Fruit fly (Drosophila melanogaster): ENCODE measurements around the gene toc.

The toc gene

DNA sequence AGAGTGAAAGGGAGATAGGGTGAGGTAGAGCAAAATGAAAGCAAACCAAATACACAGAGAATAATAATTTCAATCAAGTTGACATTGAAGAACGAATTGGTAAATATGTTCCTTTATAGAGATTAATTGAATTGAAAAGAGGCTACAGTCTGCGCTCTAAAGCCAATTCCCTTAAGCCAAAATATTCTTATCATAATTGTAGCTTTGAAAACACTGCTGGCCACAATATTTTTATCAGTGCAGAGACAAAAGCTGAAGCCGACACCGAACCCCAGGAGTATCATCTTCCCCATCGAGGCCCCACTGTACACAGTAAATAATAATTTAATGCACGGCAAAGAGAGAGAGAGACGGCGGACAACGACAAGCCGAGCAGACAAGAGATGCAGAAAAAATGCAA is 38.7 kb downstream of the toc start (continued):
- peak; percentile 1 for TF ChIP-seq CG15601 (tag; optimal IDR thresholded peaks at IDR 0.05)
- TF ChIP-seq CG17328 (GFP tag; IDR thresholded peaks at IDR 0.05) = peak; percentile 40; the same call in 1 of the 2 replicates
- no peak for TF ChIP-seq CG6654 (GFP tag; optimal IDR thresholded peaks at IDR 0.05)
- TF ChIP-seq Xrp1 (GFP tag; IDR thresholded peaks at IDR 0.05) = peak; percentile 65; the same call in 1 of the 2 replicates
- peak; percentile 28 for TF ChIP-seq Ssrp (tag; optimal IDR thresholded peaks at IDR 0.05)
- peak; percentile 53; the same call in 1 of the 2 replicates for TF ChIP-seq sens-2 (GFP tag; IDR thresholded peaks at IDR 0.05)
- peak; percentile 21 for TF ChIP-seq Oli (tag; optimal IDR thresholded peaks at IDR 0.05)
- TF ChIP-seq HLH3B (GFP tag; IDR thresholded peaks at IDR 0.05) = peak; percentile 42; the same call in 1 of the 2 replicates
- TF ChIP-seq aop (GFP tag; IDR thresholded peaks at IDR 0.05) = no peak
- TF ChIP-seq CG14441 (GFP tag; IDR thresholded peaks at IDR 0.05) = peak; percentile 50
- TF ChIP-seq bcd (GFP tag; optimal IDR thresholded peaks at IDR 0.05) = no peak
- peak; percentile 55 for TF ChIP-seq grau (tag; optimal IDR thresholded peaks at IDR 0.05)
- peak; percentile 33 for TF ChIP-seq CG17359 (tag; optimal IDR thresholded peaks at IDR 0.05)
- peak; percentile 44 for TF ChIP-seq CG4424 (GFP tag; optimal IDR thresholded peaks at IDR 0.05)
- peak; percentile 11 for TF ChIP-seq gem (tag; optimal IDR thresholded peaks at IDR 0.05)
- no peak for TF ChIP-seq abd-A (tag; optimal IDR thresholded peaks at IDR 0.05)
- peak; percentile 35 for TF ChIP-seq CG17829 (tag; optimal IDR thresholded peaks at IDR 0.05)
- no peak for TF ChIP-seq CG11560 (tag; IDR thresholded peaks at IDR 0.05)
- peak; percentile 89 for TF ChIP-seq Med (GFP tag)
- no peak for TF ChIP-seq Spps (tag; optimal IDR thresholded peaks at IDR 0.05)
- TF ChIP-seq Atf6 (GFP tag; IDR thresholded peaks at IDR 0.05) = no peak
- no peak for TF ChIP-seq CG18476 (GFP tag; optimal IDR thresholded peaks at IDR 0.05)
- peak; percentile 42; the same call in 1 of the 2 replicates for TF ChIP-seq CG31441 (GFP tag; IDR thresholded peaks at IDR 0.05)
- no peak for TF ChIP-seq CG11696 (GFP tag; IDR thresholded peaks at IDR 0.05)
- TF ChIP-seq lola (GFP tag; optimal IDR thresholded peaks at IDR 0.05) = peak in 1 of 3 experiments; percentile 1
- 0 out of 3 replicates have a peak, but pooled peaks have one; percentile 36 for TF ChIP-seq CG17361 (GFP tag; IDR thresholded peaks at IDR 0.05)
- no peak for TF ChIP-seq TFAM (GFP tag; optimal IDR thresholded peaks at IDR 0.05)
- peak; percentile 41; the same call in 2 of the 3 replicates for TF ChIP-seq ci (GFP tag; IDR thresholded peaks at IDR 0.05)
- TF ChIP-seq nmo (GFP tag; optimal IDR thresholded peaks at IDR 0.05) = peak; percentile 49
- TF ChIP-seq CG9932 (GFP tag; IDR thresholded peaks at IDR 0.05) = peak; percentile 22; the same call in 1 of the 2 replicates
- TF ChIP-seq gce (GFP tag; IDR thresholded peaks at IDR 0.05) = 0 out of 3 replicates have a peak, but pooled peaks have one; percentile 24
- TF ChIP-seq H15 (GFP tag; IDR thresholded peaks at IDR 0.05) = 0 out of 3 replicates have a peak, but pooled peaks have one; percentile 40
- peak in 1 of 2 experiments; percentile 3 for TF ChIP-seq Pdp1 (GFP tag; optimal IDR thresholded peaks at IDR 0.05)
- TF ChIP-seq wdn (GFP tag; IDR thresholded peaks at IDR 0.05) = no peak
- peak; percentile 93 for TF ChIP-seq Ets65A (GFP tag)
- peak; percentile 13 for TF ChIP-seq lab (GFP tag; optimal IDR thresholded peaks at IDR 0.05)
- no peak for TF ChIP-seq amos (GFP tag; IDR thresholded peaks at IDR 0.05; ENCODE audit: partially characterized antibody)
- 0 out of 2 replicates have a peak, but pooled peaks have one; percentile 7 for TF ChIP-seq Rx (GFP tag; IDR thresholded peaks at IDR 0.05)
- no peak for TF ChIP-seq inv (GFP tag; IDR thresholded peaks at IDR 0.05; ENCODE audit: partially characterized antibody)
- no peak; the same call in 1 of the 2 replicates for TF ChIP-seq dati (GFP tag; IDR thresholded peaks at IDR 0.05)
- TF ChIP-seq Gug (GFP tag; IDR thresholded peaks at IDR 0.05) = peak; percentile 55; the same call in 3 of the 4 replicates
- peak; percentile 46 for TF ChIP-seq CG10366 (GFP tag; IDR thresholded peaks at IDR 0.05)
- TF ChIP-seq Mrtf (GFP tag; IDR thresholded peaks at IDR 0.05) = peak; percentile 12; the same call in 1 of the 3 replicates
- TF ChIP-seq Optix (GFP tag; IDR thresholded peaks at IDR 0.05) = peak; percentile 39; the same call in 1 of the 3 replicates
- TF ChIP-seq ken (GFP tag; IDR thresholded peaks at IDR 0.05) = peak; percentile 43; the same call in 1 of the 3 replicates
- TF ChIP-seq CG10959 (GFP tag; IDR thresholded peaks at IDR 0.05) = 0 out of 2 replicates have a peak, but pooled peaks have one; percentile 9
- peak; percentile 26; the same call in 1 of the 2 replicates for TF ChIP-seq slbo (GFP tag; IDR thresholded peaks at IDR 0.05)
- TF ChIP-seq chn (GFP tag; optimal IDR thresholded peaks at IDR 0.05) = no peak
- peak; percentile 11 for TF ChIP-seq Dad (GFP tag; optimal IDR thresholded peaks at IDR 0.05)
- 0 out of 2 replicates have a peak, but pooled peaks have one; percentile 14 for TF ChIP-seq ssp (GFP tag; IDR thresholded peaks at IDR 0.05)
